Fruit fly (Drosophila melanogaster) whole organism, embryonic: ENCODE results near the gene CG31988.
A peak's percentile ranks its signal among the peaks of the same experiment; 100 is the strongest.

Experiments
- Awh ChIP-seq: fragments of 200-800 bp; sonication (Bioruptor generic); IDR thresholded peaks from 2 replicates; pipeline ENCODE4, ENCODE4 v1.3.6; 2022; ENCODE audit warnings: missing biosample characterization, missing genetic modification characterization
- CG10274 ChIP-seq: fragments of 200-800 bp; sonication (Bioruptor generic); optimal IDR thresholded peaks from 3 replicates; lab custom pipeline; 2017; ENCODE audit warnings: missing biosample characterization, mild to moderate bottlenecking, missing genetic modification characterization
- CG11560 ChIP-seq: fragments of 200-800 bp; sonication (Bioruptor generic); IDR thresholded peaks from 3 replicates; pipeline ENCODE4 v1.3.6; 2022; ENCODE audit warnings: missing biosample characterization, missing genetic modification characterization
- CG1233 ChIP-seq: fragments of 200-800 bp; sonication (Bioruptor generic); optimal IDR thresholded peaks from 4 replicates; lab custom pipeline; 2018; ENCODE audit warnings: missing biosample characterization, mild to moderate bottlenecking, missing genetic modification characterization
- CG13123 ChIP-seq: fragments of 200-800 bp; sonication (Bioruptor generic); optimal IDR thresholded peaks from 2 replicates; lab custom pipeline; 2016; ENCODE audit warnings: missing biosample characterization, missing genetic modification characterization
- CG14667 ChIP-seq: fragments of 200-800 bp; sonication (Bioruptor generic); IDR thresholded peaks from 2 replicates; pipeline ENCODE4 v1.3.6; 2022; ENCODE audit warnings: missing biosample characterization, missing genetic modification characterization
- CG1529 ChIP-seq: fragments of 200-800 bp; sonication (Bioruptor generic); optimal IDR thresholded peaks from 3 replicates; lab custom pipeline; 2018; ENCODE audit warnings: missing biosample characterization, missing genetic modification characterization
- CG15601 ChIP-seq: fragments of 200-800 bp; sonication (Bioruptor generic); optimal IDR thresholded peaks from 3 replicates; lab custom pipeline; 2019; ENCODE audit warnings: missing biosample characterization, mild to moderate bottlenecking, missing genetic modification characterization, moderate library complexity
- CG1603 ChIP-seq: fragments of 200-800 bp; sonication (Bioruptor generic); optimal IDR thresholded peaks from 2 replicates; lab custom pipeline; 2019; ENCODE audit warnings: missing biosample characterization, mild to moderate bottlenecking, missing genetic modification characterization, moderate library complexity
- CG16813 ChIP-seq: fragments of 200-800 bp; sonication (Bioruptor generic); IDR thresholded peaks from 3 replicates; pipeline ENCODE4 v1.3.6; 2022; ENCODE audit warnings: missing biosample characterization, missing genetic modification characterization; ENCODE audit not compliant: partially characterized antibody
- CG17829 ChIP-seq: fragments of 200-800 bp; optimal IDR thresholded peaks from 2 replicates; lab custom pipeline; 2019; ENCODE audit warnings: missing biosample characterization, mild to moderate bottlenecking, missing genetic modification characterization, moderate library complexity
- CG18599 ChIP-seq: fragments of 200-800 bp; sonication (Bioruptor generic); optimal IDR thresholded peaks from 3 replicates; lab custom pipeline; 2017; ENCODE audit warnings: missing biosample characterization, missing genetic modification characterization, mild to moderate bottlenecking, moderate library complexity, missing genetic modification reagents
- CG18619 ChIP-seq: fragments of 200-800 bp; sonication (Bioruptor generic); optimal IDR thresholded peaks from 3 replicates; lab custom pipeline; 2017; ENCODE audit warnings: missing biosample characterization, mild to moderate bottlenecking, missing genetic modification characterization
- CG2120 ChIP-seq: fragments of 200-800 bp; sonication (Bioruptor generic); optimal IDR thresholded peaks from 3 replicates; lab custom pipeline; 2016; ENCODE audit warnings: missing biosample characterization, missing genetic modification characterization
- CG2678 ChIP-seq: fragments of 200-800 bp; sonication (Bioruptor generic); optimal IDR thresholded peaks from 3 replicates; lab custom pipeline; 2019; ENCODE audit warnings: missing biosample characterization, mild to moderate bottlenecking, missing genetic modification characterization, moderate library complexity
- CG30020 ChIP-seq: fragments of 200-800 bp; optimal IDR thresholded peaks from 2 replicates; lab custom pipeline; 2019; ENCODE audit warnings: missing biosample characterization, mild to moderate bottlenecking, missing genetic modification characterization, moderate library complexity
- CG31441 ChIP-seq: fragments of 200-800 bp; sonication (Bioruptor generic); IDR thresholded peaks from 2 replicates; pipeline ENCODE4 v1.3.6; 2022; ENCODE audit warnings: missing biosample characterization, missing genetic modification characterization
- CG32532 ChIP-seq: fragments of 200-800 bp; sonication (Bioruptor generic); IDR thresholded peaks from 2 replicates; pipeline ENCODE4 v1.3.6; 2022; ENCODE audit warnings: missing biosample characterization, missing genetic modification characterization
- CG34224 ChIP-seq: fragments of 200-800 bp; sonication (Bioruptor generic); IDR thresholded peaks from 3 replicates; pipeline ENCODE4 v1.3.6; 2022; ENCODE audit warnings: missing biosample characterization, missing genetic modification characterization; ENCODE audit not compliant: partially characterized antibody
- CG34376 ChIP-seq: fragments of 200-800 bp; sonication (Bioruptor generic); optimal IDR thresholded peaks from 2 replicates; lab custom pipeline; 2018; ENCODE audit warnings: missing biosample characterization, mild to moderate bottlenecking, missing genetic modification characterization
- CG4424 ChIP-seq: fragments of 200-800 bp; sonication (Bioruptor generic); optimal IDR thresholded peaks from 3 replicates; lab custom pipeline; 2016; ENCODE audit warnings: missing biosample characterization, missing genetic modification characterization
- CG7987 ChIP-seq: fragments of 200-800 bp; sonication (Bioruptor generic); optimal IDR thresholded peaks from 2 replicates; lab custom pipeline; 2018; ENCODE audit warnings: missing biosample characterization, mild to moderate bottlenecking, missing genetic modification characterization, moderate library complexity
- CG8388 ChIP-seq: fragments of 200-800 bp; sonication (Bioruptor generic); optimal IDR thresholded peaks from 2 replicates; lab custom pipeline; 2019; ENCODE audit warnings: missing biosample characterization, mild to moderate bottlenecking, missing genetic modification characterization, moderate library complexity
- Dbx ChIP-seq: fragments of 200-800 bp; sonication (Bioruptor generic); IDR thresholded peaks from 3 replicates; pipeline ENCODE4 v1.3.6; 2022; ENCODE audit warnings: missing biosample characterization, missing genetic modification characterization
- Dek ChIP-seq: fragments of 200-800 bp; sonication (Bioruptor generic); optimal IDR thresholded peaks from 3 replicates; lab custom pipeline; 2019; ENCODE audit warnings: missing biosample characterization, mild to moderate bottlenecking, missing genetic modification characterization, moderate library complexity
- Dip3 ChIP-seq: fragments of 200-800 bp; sonication (Bioruptor generic); optimal IDR thresholded peaks from 3 replicates; lab custom pipeline; 2016; ENCODE audit warnings: missing biosample characterization, missing genetic modification characterization
- Ets65A ChIP-seq: fragments of 200-800 bp; sonication (Bioruptor generic); peaks from one replicate; lab custom pipeline; 2016; ENCODE audit warnings: missing biosample characterization, missing genetic modification characterization
- MTF-1 ChIP-seq: fragments of 200-800 bp; sonication (Bioruptor generic); optimal IDR thresholded peaks from 2 replicates; lab custom pipeline; 2018; ENCODE audit warnings: missing biosample characterization, mild to moderate bottlenecking, missing genetic modification characterization, borderline replicate concordance
- Neu2 ChIP-seq: fragments of 200-800 bp; sonication (Bioruptor generic); optimal IDR thresholded peaks from 3 replicates; lab custom pipeline; 2016; ENCODE audit warnings: missing biosample characterization, missing genetic modification characterization, borderline replicate concordance
- Ptx1 ChIP-seq: fragments of 200-800 bp; sonication (Bioruptor generic); IDR thresholded peaks from 2 replicates; pipeline ENCODE4 v1.3.6; 2022; ENCODE audit warnings: missing biosample characterization, missing genetic modification characterization
- Rfx ChIP-seq: fragments of 200-800 bp; sonication (Bioruptor generic); IDR thresholded peaks from 2 replicates; pipeline ENCODE4 v1.3.6; 2022; ENCODE audit warnings: missing biosample characterization, missing genetic modification characterization
- aop ChIP-seq: fragments of 200-800 bp; sonication (Bioruptor generic); IDR thresholded peaks from 2 replicates; pipeline ENCODE4 v1.3.6; 2022; ENCODE audit warnings: missing biosample characterization, missing genetic modification characterization
- ap ChIP-seq: fragments of 200-800 bp; sonication (Bioruptor generic); IDR thresholded peaks from 2 replicates; pipeline ENCODE4 v1.3.6; 2022; ENCODE audit warnings: missing biosample characterization, missing genetic modification characterization
- bbx ChIP-seq: fragments of 200-800 bp; sonication (Bioruptor generic); IDR thresholded peaks from 2 replicates; pipeline ENCODE4 v1.3.6; 2022; ENCODE audit warnings: missing biosample characterization, missing genetic modification characterization; ENCODE audit not compliant: partially characterized antibody
- bcd ChIP-seq: fragments of 200-800 bp; sonication (Bioruptor generic); optimal IDR thresholded peaks from 2 replicates; lab custom pipeline; 2017; ENCODE audit warnings: missing biosample characterization, mild to moderate bottlenecking, missing genetic modification characterization
- bowl ChIP-seq: fragments of 200-800 bp; sonication (Bioruptor generic); IDR thresholded peaks from 2 replicates; pipeline ENCODE4 v1.3.6; 2022; ENCODE audit warnings: missing biosample characterization, missing genetic modification characterization
- caup ChIP-seq: fragments of 200-800 bp; sonication (Bioruptor generic); optimal IDR thresholded peaks from 3 replicates; lab custom pipeline; 2017; ENCODE audit warnings: missing biosample characterization, mild to moderate bottlenecking, missing genetic modification characterization, moderate library complexity; ENCODE audit not compliant: severe bottlenecking
- cg ChIP-seq: fragments of 200-800 bp; sonication (Bioruptor generic); optimal IDR thresholded peaks from 3 replicates; lab custom pipeline; 2019; ENCODE audit warnings: missing biosample characterization, mild to moderate bottlenecking, missing genetic modification characterization, moderate library complexity
- crol ChIP-seq: fragments of 200-800 bp; sonication (Bioruptor generic); IDR thresholded peaks from 2 replicates; pipeline ENCODE4 v1.3.6; 2022; ENCODE audit warnings: missing biosample characterization, missing genetic modification characterization
- danr ChIP-seq: fragments of 200-800 bp; sonication (Bioruptor generic); IDR thresholded peaks from 2 replicates; pipeline ENCODE4 v1.3.6; 2022; ENCODE audit warnings: missing biosample characterization, missing genetic modification characterization
- dysf ChIP-seq: fragments of 200-800 bp; sonication (Bioruptor generic); IDR thresholded peaks from 3 replicates; pipeline ENCODE4 v1.3.6; 2022; ENCODE audit warnings: missing biosample characterization, missing genetic modification characterization
- emc ChIP-seq: fragments of 200-800 bp; sonication (Bioruptor generic); optimal IDR thresholded peaks from 2 replicates; lab custom pipeline; 2016; ENCODE audit warnings: missing biosample characterization, missing genetic modification characterization
- ewg ChIP-seq: fragments of 200-800 bp; sonication (Bioruptor generic); optimal IDR thresholded peaks from 3 replicates; lab custom pipeline; 2017; ENCODE audit warnings: mild to moderate bottlenecking, missing biosample characterization, missing genetic modification reagents, missing genetic modification characterization
- grn ChIP-seq: fragments of 200-800 bp; sonication (Bioruptor generic); optimal IDR thresholded peaks from 3 replicates; lab custom pipeline; 2017; ENCODE audit warnings: missing biosample characterization, missing genetic modification characterization
- ind ChIP-seq: fragments of 200-800 bp; sonication (Bioruptor generic); optimal IDR thresholded peaks from 3 replicates; lab custom pipeline; 2016; ENCODE audit warnings: missing biosample characterization, missing genetic modification characterization
- kah ChIP-seq: fragments of 200-800 bp; sonication (Bioruptor generic); optimal IDR thresholded peaks from 2 replicates; lab custom pipeline; 2018; ENCODE audit warnings: missing biosample characterization, mild to moderate bottlenecking, missing genetic modification characterization
- kay ChIP-seq: fragments of 200-800 bp; sonication (Bioruptor generic); optimal IDR thresholded peaks from 2 replicates; lab custom pipeline; 2016; ENCODE audit warnings: missing biosample characterization, missing genetic modification characterization
- lab ChIP-seq: fragments of 200-800 bp; sonication (Bioruptor generic); optimal IDR thresholded peaks from 3 replicates; lab custom pipeline; 2017; ENCODE audit warnings: missing biosample characterization, missing genetic modification characterization, mild to moderate bottlenecking, moderate library complexity, missing genetic modification reagents
- pfk ChIP-seq: fragments of 200-800 bp; sonication (Bioruptor generic); optimal IDR thresholded peaks from 2 replicates; lab custom pipeline; 2018; ENCODE audit warnings: missing biosample characterization, mild to moderate bottlenecking, missing genetic modification characterization, moderate library complexity
- row ChIP-seq: fragments of 200-800 bp; sonication (Bioruptor generic); IDR thresholded peaks from 3 replicates; pipeline ENCODE4 v1.3.6; 2022; ENCODE audit warnings: missing biosample characterization, missing genetic modification characterization
- sc ChIP-seq, 3 experiments: fragments of >200 bp in 2 of 3; fragments of 200-800 bp in 1 of 3; sonication (Bioruptor generic) in 1 of 3; optimal IDR thresholded peaks; 2 replicates in 2 of 3; 3 replicates in 1 of 3; lab custom pipeline; 2017; ENCODE audit warnings: mild to moderate bottlenecking in 1 of 3, missing biosample characterization in 1 of 3, missing genetic modification characterization in 1 of 3, missing genetic modification reagents in 1 of 3
- sug ChIP-seq: fragments of 200-800 bp; optimal IDR thresholded peaks from 2 replicates; lab custom pipeline; 2019; ENCODE audit warnings: missing biosample characterization, mild to moderate bottlenecking, missing genetic modification characterization, moderate library complexity

Gene CG31988

dm6 chr2L:21187753-21188152 lies 14.8 kb downstream of the CG31988 start:
- TF ChIP-seq Ptx1 (GFP tag; lab: Robert Waterston, UW), result peak; percentile 31; the same call in 1 of the 2 replicates
- TF ChIP-seq CG1233, result no peak
- TF ChIP-seq ewg (GFP tag; lab: Kevin White, UChicago), result no peak
- TF ChIP-seq CG30020, result no peak
- TF ChIP-seq CG32532, result 0 out of 2 replicates have a peak, but pooled peaks have one; percentile 14
- TF ChIP-seq Ets65A, result peak; percentile 81
- TF ChIP-seq row (GFP tag; lab: Robert Waterston, UW), result peak; percentile 27; the same call in 1 of the 3 replicates
- no peak for TF ChIP-seq CG31441 (GFP tag; lab: Robert Waterston, UW)
- no peak for TF ChIP-seq bcd (GFP tag; lab: Kevin White, UChicago)
- no peak for TF ChIP-seq ap (GFP tag; lab: Robert Waterston, UW)
- TF ChIP-seq crol (GFP tag; lab: Robert Waterston, UW), result no peak
- no peak for TF ChIP-seq CG15601
- TF ChIP-seq Dek, result no peak
- TF ChIP-seq kay (GFP tag; lab: Kevin White, UChicago), result no peak
- no peak for TF ChIP-seq CG16813 (GFP tag; lab: Robert Waterston, UW)
- no peak for TF ChIP-seq kah (GFP tag; lab: Kevin White, UChicago)
- TF ChIP-seq CG34376, result no peak
- TF ChIP-seq dysf (GFP tag; lab: Robert Waterston, UW), result peak; percentile 25; the same call in 1 of the 3 replicates
- TF ChIP-seq aop (GFP tag; lab: Robert Waterston, UW), result no peak
- TF ChIP-seq sc (optimal IDR thresholded peaks at IDR 0.05; lab: Kevin White, UChicago), result no peak
- TF ChIP-seq sc (GFP tag; optimal IDR thresholded peaks at IDR 0.05; lab: Kevin White, UChicago), result no peak
- 0 out of 2 replicates have a peak, but pooled peaks have one; percentile 24 for TF ChIP-seq Rfx (GFP tag; lab: Robert Waterston, UW)
- no peak for TF ChIP-seq ind (GFP tag; lab: Kevin White, UChicago)
- TF ChIP-seq CG8388 (GFP tag; lab: Kevin White, UChicago), result no peak
- TF ChIP-seq danr (GFP tag; lab: Robert Waterston, UW), result 0 out of 2 replicates have a peak, but pooled peaks have one; percentile 11
- no peak for TF ChIP-seq caup (GFP tag; lab: Kevin White, UChicago)
- no peak for TF ChIP-seq CG4424
- no peak for TF ChIP-seq MTF-1
- no peak for TF ChIP-seq CG18619 (GFP tag; lab: Kevin White, UChicago)
- no peak for TF ChIP-seq grn (GFP tag; lab: Kevin White, UChicago)
- TF ChIP-seq sug, result no peak
- no peak for TF ChIP-seq cg
- no peak for TF ChIP-seq CG1603
- TF ChIP-seq CG18599 (GFP tag; lab: Kevin White, UChicago), result peak; percentile 1

dm6 chr2L:21179615-21180031 lies 23.0 kb downstream of the CG31988 start, which contains the start of the genes bur and Mcm10:
TSS of gene bur (minus strand) at chr2L:21179683.
TSS of gene Mcm10 (plus strand) at chr2L:21179933.
- TF ChIP-seq Dip3 (GFP tag; lab: Kevin White, UChicago), result no peak
- no peak for TF ChIP-seq bbx
- no peak for TF ChIP-seq CG2678 (tag; lab: Kevin White, UChicago)
- no peak for TF ChIP-seq CG1529 (GFP tag; lab: Kevin White, UChicago)
- no peak for TF ChIP-seq danr (GFP tag; lab: Robert Waterston, UW)
- TF ChIP-seq pfk, result no peak
- TF ChIP-seq lab (GFP tag; lab: Kevin White, UChicago), result no peak
- no peak for TF ChIP-seq bowl
- TF ChIP-seq CG13123 (GFP tag; lab: Kevin White, UChicago), result no peak
- TF ChIP-seq CG34224 (GFP tag; lab: Robert Waterston, UW), result no peak
- no peak for TF ChIP-seq CG10274
- no peak for TF ChIP-seq CG2120
- no peak for TF ChIP-seq Awh (GFP tag; lab: Robert Waterston, UW)
- TF ChIP-seq CG11560, result no peak
- no peak for TF ChIP-seq Dbx (GFP tag; lab: Robert Waterston, UW)
- TF ChIP-seq CG14667 (GFP tag; lab: Robert Waterston, UW), result no peak
- no peak for TF ChIP-seq emc (GFP tag; lab: Kevin White, UChicago)
- TF ChIP-seq CG7987 (GFP tag; lab: Kevin White, UChicago), result no peak
- peak; percentile 46 for TF ChIP-seq CG17829
- TF ChIP-seq Neu2 (GFP tag; lab: Kevin White, UChicago), result no peak
